Worm (Caenorhabditis elegans) whole organism, young adult: ENCODE data around the gene B0495.5.

Experiments
- C06A6.2 ChIP-seq: fragments of 200-800 bp; sonication (Bioruptor generic); conservative IDR thresholded peaks from 2 replicates; pipeline ENCODE4 v1.3.6; 2022; ENCODE audit warnings: missing genetic modification characterization, missing compliant biosample characterization
- D2030.7 ChIP-seq: fragments of 200-800 bp; sonication (Bioruptor generic); IDR thresholded peaks from 2 replicates; pipeline ENCODE4 v1.3.6; 2022; ENCODE audit warnings: missing genetic modification reagents, missing genetic modification characterization, missing compliant biosample characterization
- F23B12.7 ChIP-seq: sonication (generic microtip); optimal IDR thresholded peaks from 2 replicates; lab custom pipeline; 2017; ENCODE audit warnings: missing genetic modification characterization, mild to moderate bottlenecking, missing compliant biosample characterization, antibody characterized with exemption, moderate library complexity; ENCODE audit not compliant: insufficient read depth
- F33H1.4 ChIP-seq: fragments of 200-800 bp; sonication (Bioruptor generic); IDR thresholded peaks from 2 replicates; pipeline ENCODE4 v1.3.6; 2022; ENCODE audit warnings: missing genetic modification reagents, missing genetic modification characterization, missing compliant biosample characterization
- F52B5.7 ChIP-seq: sonication (generic microtip); optimal IDR thresholded peaks from 2 replicates; lab custom pipeline; 2016; ENCODE audit warnings: mild to moderate bottlenecking, missing genetic modification characterization, missing compliant biosample characterization
- K12H6.12 ChIP-seq: fragments of 200-800 bp; sonication (Bioruptor generic); optimal IDR thresholded peaks from 2 replicates; lab custom pipeline; 2018; ENCODE audit warnings: mild to moderate bottlenecking, missing genetic modification characterization, missing compliant biosample characterization
- T26A5.8 ChIP-seq: sonication (generic microtip); optimal IDR thresholded peaks from 2 replicates; lab custom pipeline; 2016; ENCODE audit warnings: missing genetic modification characterization, missing compliant biosample characterization
- Y56A3A.18 ChIP-seq: fragments of 200-800 bp; sonication (Bioruptor generic); IDR thresholded peaks from 2 replicates; pipeline ENCODE4 v1.3.6; 2022; ENCODE audit warnings: missing genetic modification reagents, missing genetic modification characterization, missing compliant biosample characterization
- Y95B8A.8 ChIP-seq: fragments of 200-800 bp; sonication (Bioruptor generic); IDR thresholded peaks from 2 replicates; pipeline ENCODE4 v1.3.6; 2022; ENCODE audit warnings: missing genetic modification reagents, missing genetic modification characterization, missing compliant biosample characterization
- akir-1 ChIP-seq: fragments of 200-800 bp; sonication (Bioruptor generic); optimal IDR thresholded peaks from 2 replicates; lab custom pipeline; 2018; ENCODE audit warnings: mild to moderate bottlenecking, missing genetic modification characterization, moderate library complexity, missing compliant biosample characterization
- aptf-3 ChIP-seq: fragments of 200-800 bp; sonication (Bioruptor generic); IDR thresholded peaks from 2 replicates; pipeline ENCODE4 v1.3.6; 2022; ENCODE audit warnings: missing genetic modification characterization, missing compliant biosample characterization
- atf-7 ChIP-seq: sonication (generic microtip); optimal IDR thresholded peaks from 2 replicates; lab custom pipeline; 2017; ENCODE audit warnings: mild to moderate bottlenecking, missing genetic modification characterization, missing compliant biosample characterization
- athp-1 ChIP-seq: sonication (generic microtip); optimal IDR thresholded peaks from 2 replicates; lab custom pipeline; 2017; ENCODE audit warnings: mild to moderate bottlenecking, missing genetic modification characterization, missing compliant biosample characterization
- bed-1 ChIP-seq: fragments of 200-800 bp; sonication (Bioruptor generic); IDR thresholded peaks from 2 replicates; pipeline ENCODE4 v1.3.6; 2022; ENCODE audit warnings: missing genetic modification reagents, missing genetic modification characterization, missing compliant biosample characterization
- bed-2 ChIP-seq: fragments of 200-800 bp; sonication (Bioruptor generic); IDR thresholded peaks from 2 replicates; pipeline ENCODE4 v1.3.6; 2022; ENCODE audit warnings: missing genetic modification reagents, missing genetic modification characterization, missing compliant biosample characterization
- ccch-3 ChIP-seq: fragments of 200-800 bp; sonication (Bioruptor generic); optimal IDR thresholded peaks from 2 replicates; lab custom pipeline; 2018; ENCODE audit warnings: mild to moderate bottlenecking, missing genetic modification characterization, missing compliant biosample characterization
- cebp-1 ChIP-seq, 2 experiments: fragments of 200-800 bp in 1 of 2; sonication (Bioruptor generic) in 1 of 2; sonication (generic microtip) in 1 of 2; IDR thresholded peaks in 1 of 2; optimal IDR thresholded peaks in 1 of 2; 2 replicates each; pipeline versions ENCODE4 v1.3.6 to Lab custom; 2017 to 2022; ENCODE audit warnings: missing compliant biosample characterization in 2 of 2, missing genetic modification characterization in 2 of 2, mild to moderate bottlenecking in 1 of 2, missing genetic modification reagents in 1 of 2, moderate library complexity in 1 of 2
- ceh-100 ChIP-seq: fragments of 200-800 bp; sonication (Bioruptor generic); IDR thresholded peaks from 2 replicates; pipeline ENCODE4 v1.3.6; 2022; ENCODE audit warnings: missing genetic modification reagents, missing genetic modification characterization, missing compliant biosample characterization
- ceh-79 ChIP-seq: sonication (generic microtip); optimal IDR thresholded peaks from 2 replicates; lab custom pipeline; 2017; ENCODE audit warnings: mild to moderate bottlenecking, missing genetic modification characterization, missing compliant biosample characterization
- dpff-1 ChIP-seq: sonication (generic microtip); optimal IDR thresholded peaks from 2 replicates; lab custom pipeline; 2017; ENCODE audit warnings: mild to moderate bottlenecking, missing genetic modification characterization, missing compliant biosample characterization
- egl-18 ChIP-seq: fragments of 200-800 bp; sonication (Bioruptor generic); IDR thresholded peaks from 2 replicates; pipeline ENCODE4 v1.3.6; 2022; ENCODE audit warnings: missing genetic modification reagents, missing genetic modification characterization, missing compliant biosample characterization
- egl-44 ChIP-seq: fragments of 200-800 bp; sonication (Bioruptor generic); IDR thresholded peaks from 2 replicates; pipeline ENCODE4 v1.3.6; 2022; ENCODE audit warnings: missing genetic modification reagents, missing genetic modification characterization, missing compliant biosample characterization
- ekl-4 ChIP-seq: fragments of 200-800 bp; sonication (Bioruptor generic); IDR thresholded peaks from 2 replicates; pipeline ENCODE4 v1.3.6; 2022; ENCODE audit warnings: missing genetic modification reagents, missing genetic modification characterization, missing compliant biosample characterization
- ets-4 ChIP-seq: fragments of 200-800 bp; sonication (Bioruptor generic); optimal IDR thresholded peaks from 2 replicates; lab custom pipeline; 2018; ENCODE audit warnings: mild to moderate bottlenecking, missing genetic modification characterization, missing compliant biosample characterization
- fkh-3 ChIP-seq: sonication (generic microtip); optimal IDR thresholded peaks from 2 replicates; lab custom pipeline; 2016; ENCODE audit warnings: mild to moderate bottlenecking, missing genetic modification characterization, missing compliant biosample characterization
- him-1 ChIP-seq: sonication (generic microtip); optimal IDR thresholded peaks from 2 replicates; lab custom pipeline; 2016; ENCODE audit warnings: missing genotype, missing genetic modification reagents, missing genetic modification characterization, missing compliant biosample characterization
- hlh-12 ChIP-seq: sonication (generic microtip); optimal IDR thresholded peaks from 2 replicates; lab custom pipeline; 2016; ENCODE audit warnings: missing genetic modification characterization, missing compliant biosample characterization
- hmg-1.2 ChIP-seq: fragments of 200-800 bp; sonication (Bioruptor generic); IDR thresholded peaks from 2 replicates; pipeline ENCODE4 v1.3.6; 2022; ENCODE audit warnings: missing genetic modification reagents, missing genetic modification characterization, missing compliant biosample characterization
- hrde-1 ChIP-seq: sonication (generic microtip); optimal IDR thresholded peaks from 2 replicates; lab custom pipeline; 2016; ENCODE audit warnings: missing genetic modification characterization, mild to moderate bottlenecking, missing compliant biosample characterization, moderate library complexity, missing genotype, missing genetic modification reagents, borderline replicate concordance
- let-526 ChIP-seq: fragments of 200-800 bp; sonication (Bioruptor generic); IDR thresholded peaks from 2 replicates; pipeline ENCODE4 v1.3.6; 2022; ENCODE audit warnings: missing genetic modification reagents, missing genetic modification characterization, missing compliant biosample characterization
- let-607 ChIP-seq, 2 experiments: fragments of 200-800 bp in 1 of 2; sonication (Bioruptor generic) in 1 of 2; sonication (generic microtip) in 1 of 2; optimal IDR thresholded peaks; 2 replicates each; lab custom pipeline; 2016 to 2018; ENCODE audit warnings: mild to moderate bottlenecking in 2 of 2, missing compliant biosample characterization in 2 of 2, missing genetic modification characterization in 2 of 2, moderate library complexity in 2 of 2, missing genotype in 1 of 2
- lin-26 ChIP-seq: fragments of 200-800 bp; sonication (Bioruptor generic); IDR thresholded peaks from 2 replicates; pipeline ENCODE4 v1.3.6; 2022; ENCODE audit warnings: missing genetic modification reagents, missing genetic modification characterization, missing compliant biosample characterization
- madf-3 ChIP-seq: fragments of 200-800 bp; sonication (Bioruptor generic); IDR thresholded peaks from 2 replicates; pipeline ENCODE4 v1.3.6; 2022; ENCODE audit warnings: missing genetic modification reagents, missing genetic modification characterization, missing compliant biosample characterization
- nfya-2 ChIP-seq: fragments of 200-800 bp; sonication (Bioruptor generic); IDR thresholded peaks from 2 replicates; pipeline ENCODE4 v1.3.6; 2022; ENCODE audit warnings: missing genetic modification reagents, missing genetic modification characterization, missing compliant biosample characterization
- nhr-80 ChIP-seq: sonication (generic microtip); optimal IDR thresholded peaks from 2 replicates; lab custom pipeline; 2016; ENCODE audit warnings: missing genetic modification characterization, missing compliant biosample characterization
- pbrm-1 ChIP-seq: fragments of 200-800 bp; sonication (Bioruptor generic); IDR thresholded peaks from 2 replicates; pipeline ENCODE4 v1.3.6; 2022; ENCODE audit warnings: missing genetic modification reagents, missing genetic modification characterization, missing compliant biosample characterization
- rec-8 ChIP-seq, 2 experiments: sonication (generic microtip); optimal IDR thresholded peaks; 2 replicates each; lab custom pipeline; 2016; ENCODE audit warnings: mild to moderate bottlenecking in 2 of 2, missing genetic modification characterization in 2 of 2, missing genetic modification reagents in 2 of 2, missing genotype in 2 of 2, missing biosample characterization in 1 of 2, missing compliant biosample characterization in 1 of 2, moderate library complexity in 1 of 2
- repo-1 ChIP-seq: sonication (generic microtip); optimal IDR thresholded peaks from 2 replicates; lab custom pipeline; 2017; ENCODE audit warnings: mild to moderate bottlenecking, missing genetic modification characterization, missing compliant biosample characterization
- snpc-1.1 ChIP-seq: sonication (generic microtip); optimal IDR thresholded peaks from 2 replicates; lab custom pipeline; 2017; ENCODE audit warnings: missing genetic modification characterization, mild to moderate bottlenecking, missing compliant biosample characterization, antibody characterized with exemption, moderate library complexity, missing genotype, missing genetic modification reagents; ENCODE audit not compliant: insufficient read depth
- sptf-2 ChIP-seq: fragments of 200-800 bp; sonication (Bioruptor generic); optimal IDR thresholded peaks from 2 replicates; lab custom pipeline; 2018; ENCODE audit warnings: mild to moderate bottlenecking, missing genetic modification characterization, missing compliant biosample characterization
- tlf-1 ChIP-seq: fragments of 200-800 bp; sonication (Bioruptor generic); optimal IDR thresholded peaks from 2 replicates; lab custom pipeline; 2018; ENCODE audit warnings: mild to moderate bottlenecking, missing genetic modification characterization, missing compliant biosample characterization
- xnd-1 ChIP-seq: sonication (generic microtip); optimal IDR thresholded peaks from 2 replicates; lab custom pipeline; 2016; ENCODE audit warnings: missing genotype, missing genetic modification reagents, missing genetic modification characterization, missing compliant biosample characterization
- zfh-2 ChIP-seq: fragments of 200-800 bp; sonication (Bioruptor generic); conservative IDR thresholded peaks from 2 replicates; pipeline ENCODE4 v1.3.6; 2022; ENCODE audit warnings: missing genetic modification reagents, missing genetic modification characterization, missing compliant biosample characterization
- zim-3 ChIP-seq: sonication (generic microtip); optimal IDR thresholded peaks from 2 replicates; lab custom pipeline; 2017; ENCODE audit warnings: mild to moderate bottlenecking, missing genetic modification characterization, moderate library complexity, missing compliant biosample characterization
- ztf-22 ChIP-seq: fragments of 200-800 bp; sonication (Bioruptor generic); optimal IDR thresholded peaks from 2 replicates; lab custom pipeline; 2018; ENCODE audit warnings: mild to moderate bottlenecking, missing genetic modification characterization, moderate library complexity, missing compliant biosample characterization
- ztf-26 ChIP-seq: sonication (generic microtip); optimal IDR thresholded peaks from 2 replicates; lab custom pipeline; 2017; ENCODE audit warnings: missing genetic modification characterization, missing compliant biosample characterization
- ztf-6 ChIP-seq: fragments of 200-800 bp; sonication (Bioruptor generic); IDR thresholded peaks from 2 replicates; pipeline ENCODE4 v1.3.6; 2022; ENCODE audit warnings: missing genetic modification reagents, missing genetic modification characterization, missing compliant biosample characterization

The B0495.5 gene

DNA sequence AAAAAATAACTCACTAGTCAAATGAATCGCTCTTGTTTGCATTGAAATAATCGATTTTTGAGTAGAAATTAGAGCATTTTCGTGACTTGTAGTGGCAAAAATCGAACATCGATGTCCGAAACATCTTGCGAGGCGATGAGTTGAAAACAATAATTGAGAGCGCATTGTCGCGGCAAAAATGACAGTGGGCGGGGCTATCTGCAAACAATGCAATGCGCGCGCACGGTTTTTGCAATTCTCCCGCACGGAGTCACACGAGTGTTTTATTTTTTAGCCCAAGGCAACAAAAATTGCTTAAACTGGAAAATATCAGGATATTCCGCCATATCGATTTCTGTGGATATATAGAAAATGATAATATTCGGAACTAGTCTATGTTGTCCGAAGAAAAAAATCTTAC, 10.2 kb upstream of the B0495.5 start, which contains the start of gene B0495.9 (continued):
- TF ChIP-seq zfh-2, result no peak
- no peak for TF ChIP-seq F33H1.4 (GFP tag; lab: Robert Waterston, UW)
- TF ChIP-seq lin-26 (GFP tag; lab: Robert Waterston, UW), result no peak
- TF ChIP-seq aptf-3 (GFP tag; lab: Robert Waterston, UW), result no peak
- TF ChIP-seq let-607 (tag; optimal IDR thresholded peaks at IDR 0.05; lab: Kevin White, UChicago), result no peak
- peak; percentile 51; the same call in 1 of the 2 replicates for TF ChIP-seq pbrm-1 (GFP tag; lab: Robert Waterston, UW)
- no peak for TF ChIP-seq C06A6.2 (GFP tag; lab: Robert Waterston, UW)
- no peak for TF ChIP-seq dpff-1
- TF ChIP-seq madf-3 (GFP tag; lab: Robert Waterston, UW), result no peak
- no peak for TF ChIP-seq tlf-1
- TF ChIP-seq snpc-1.1 (tag; lab: Kevin White, UChicago), result peak; percentile 4
- no peak for TF ChIP-seq hrde-1 (tag; lab: Kevin White, UChicago)
- no peak for TF ChIP-seq ceh-79
- no peak for TF ChIP-seq fkh-3 (tag; lab: Kevin White, UChicago)
- no peak for TF ChIP-seq ztf-6 (GFP tag; lab: Robert Waterston, UW)
- TF ChIP-seq hmg-1.2, result peak; percentile 39; the same call in 1 of the 2 replicates
- TF ChIP-seq bed-1, result no peak
- peak; percentile 26 for TF ChIP-seq him-1 (tag; lab: Kevin White, UChicago)
- TF ChIP-seq K12H6.12 (tag; lab: Kevin White, UChicago), result peak; percentile 19
- TF ChIP-seq ekl-4 (GFP tag; lab: Robert Waterston, UW), result no peak
- TF ChIP-seq athp-1, result no peak
- TF ChIP-seq rec-8 (tag; optimal IDR thresholded peaks at IDR 0.05; lab: Kevin White, UChicago), result peak in 1 of 2 experiments; percentile 52
- no peak for TF ChIP-seq ccch-3
- no peak for TF ChIP-seq bed-2

- TF ChIP-seq akir-1 (GFP tag; lab: Kevin White, UChicago) (no peak), zfh-2 (no peak), let-526 (no peak), F23B12.7 (tag; lab: Kevin White, UChicago) (no peak), atf-7 (no peak), ceh-79 (no peak), sptf-2 (GFP tag; lab: Kevin White, UChicago) (no peak)
Observed at ce11 chrII:7707383-7707782, 9.1 kb upstream of the B0495.5 start, which contains the start of gene luc-7L. luc-7L (minus strand) TSS chrII:7707483.

- TF ChIP-seq nhr-80 (peak; percentile 73), cebp-1 (GFP tag; IDR thresholded peaks at IDR 0.05; lab: Robert Waterston, UW) (no peak), cebp-1 (tag; optimal IDR thresholded peaks at IDR 0.05; lab: Kevin White, UChicago) (peak; percentile 46), nfya-2 (GFP tag; lab: Robert Waterston, UW) (no peak), repo-1 (no peak), T26A5.8 (no peak), Y95B8A.8 (GFP tag; lab: Robert Waterston, UW) (no peak), D2030.7 (GFP tag; lab: Robert Waterston, UW) (no peak), xnd-1 (tag; lab: Kevin White, UChicago) (no peak), egl-18 (GFP tag; lab: Robert Waterston, UW) (no peak), hlh-12 (tag; lab: Kevin White, UChicago) (no peak), ztf-26 (tag; lab: Kevin White, UChicago) (no peak), ceh-100 (GFP tag; lab: Robert Waterston, UW) (no peak), F52B5.7 (tag; lab: Kevin White, UChicago) (no peak), Y56A3A.18 (GFP tag; lab: Robert Waterston, UW) (no peak), ztf-22 (GFP tag; lab: Kevin White, UChicago) (no peak), egl-44 (no peak), ets-4 (GFP tag; lab: Kevin White, UChicago) (no peak), zim-3 (no peak)
Observed at ce11 chrII:7705152-7705551, 6.8 kb upstream of the B0495.5 start, which contains the start of gene B0495.7. B0495.7 (minus strand) TSS chrII:7705233.
